Fruit fly (Drosophila melanogaster): ENCODE data around the gene Cyt-c-p.

Gene Cyt-c-p

dm6 chr2L:16761891-16762290, 42.2 kb downstream of the Cyt-c-p start:
- no peak for TF ChIP-seq Ets98B (GFP tag; IDR thresholded peaks at IDR 0.05)
- no peak for TF ChIP-seq CG4496 (GFP tag; IDR thresholded peaks at IDR 0.05)
- no peak for TF ChIP-seq CG32121 (GFP tag; IDR thresholded peaks at IDR 0.05)

dm6 chr2L:16764480-16764879, 44.7 kb downstream of the Cyt-c-p start:
- peak; percentile 79 for TF ChIP-seq CG32121 (GFP tag; IDR thresholded peaks at IDR 0.05)
- no peak for TF ChIP-seq CG12605 (GFP tag; IDR thresholded peaks at IDR 0.05)

dm6 chr2L:16766070-16766752, 46.5 kb downstream of the Cyt-c-p start, which contains the start of gene Mhc:
Mhc (plus strand) TSS chr2L:16766566.
- TF ChIP-seq CG4496 (GFP tag; IDR thresholded peaks at IDR 0.05), result 0 out of 3 replicates have a peak, but pooled peaks have one; percentile 36
- TF ChIP-seq CG10348 (GFP tag; IDR thresholded peaks at IDR 0.05), result no peak
